Fruit fly (Drosophila melanogaster) whole organism, embryonic: ENCODE results near the gene CG13461.
A peak's percentile ranks its signal among the peaks of the same experiment; 100 is the strongest.

Source experiments
- Blimp-1 ChIP-seq: fragments of 200-800 bp; sonication (Bioruptor generic); optimal IDR thresholded peaks from 3 replicates; lab custom pipeline; 2018; ENCODE audit warnings: missing biosample characterization, missing genetic modification characterization, mild to moderate bottlenecking, moderate library complexity, missing genetic modification reagents
- CG10979 ChIP-seq: fragments of 200-800 bp; sonication (Bioruptor generic); optimal IDR thresholded peaks from 2 replicates; lab custom pipeline; 2018; ENCODE audit warnings: missing biosample characterization, mild to moderate bottlenecking, missing genetic modification characterization, moderate library complexity
- CG11504 ChIP-seq: fragments of 200-800 bp; sonication (Bioruptor generic); optimal IDR thresholded peaks from 3 replicates; lab custom pipeline; 2019; ENCODE audit warnings: missing biosample characterization, mild to moderate bottlenecking, missing genetic modification characterization, moderate library complexity
- CG11696 ChIP-seq: fragments of 200-800 bp; sonication (Bioruptor generic); IDR thresholded peaks from 2 replicates; pipeline ENCODE4 v1.3.6; 2022; ENCODE audit warnings: missing biosample characterization, missing genetic modification characterization
- CG12391 ChIP-seq: fragments of 200-800 bp; sonication (Bioruptor generic); optimal IDR thresholded peaks from 3 replicates; lab custom pipeline; 2018; ENCODE audit warnings: missing biosample characterization, mild to moderate bottlenecking, missing genetic modification characterization, moderate library complexity
- CG13424 ChIP-seq: fragments of 200-800 bp; sonication (Bioruptor generic); optimal IDR thresholded peaks from 2 replicates; lab custom pipeline; 2019; ENCODE audit warnings: missing biosample characterization, mild to moderate bottlenecking, missing genetic modification characterization, moderate library complexity
- CG17359 ChIP-seq: fragments of 200-800 bp; sonication (Bioruptor generic); optimal IDR thresholded peaks from 3 replicates; lab custom pipeline; 2018; ENCODE audit warnings: missing biosample characterization, mild to moderate bottlenecking, missing genetic modification characterization, moderate library complexity
- CG17361 ChIP-seq: fragments of 200-800 bp; sonication (Bioruptor generic); IDR thresholded peaks from 3 replicates; pipeline ENCODE4 v1.3.6; 2022; ENCODE audit warnings: missing biosample characterization, missing genetic modification characterization
- CG2129 ChIP-seq: fragments of 200-800 bp; sonication (Bioruptor generic); IDR thresholded peaks from 2 replicates; pipeline ENCODE4 v1.3.6; 2022; ENCODE audit warnings: missing biosample characterization, missing genetic modification characterization; ENCODE audit not compliant: partially characterized antibody
- CG2712 ChIP-seq: fragments of 200-800 bp; optimal IDR thresholded peaks from 3 replicates; lab custom pipeline; 2019; ENCODE audit warnings: missing biosample characterization, mild to moderate bottlenecking, missing genetic modification characterization, moderate library complexity
- CG32772 ChIP-seq: fragments of 200-800 bp; sonication (Bioruptor generic); IDR thresholded peaks from 2 replicates; pipeline ENCODE4 v1.3.6; 2022; ENCODE audit warnings: missing biosample characterization, missing genetic modification characterization
- CG7357 ChIP-seq: fragments of 200-800 bp; sonication (Bioruptor generic); IDR thresholded peaks from 3 replicates; pipeline ENCODE4 v1.3.6; 2022; ENCODE audit warnings: missing biosample characterization, missing genetic modification characterization
- CG7839 ChIP-seq: fragments of 200-800 bp; sonication (Bioruptor generic); optimal IDR thresholded peaks from 3 replicates; lab custom pipeline; 2018; ENCODE audit warnings: missing biosample characterization, mild to moderate bottlenecking, missing genetic modification characterization, moderate library complexity
- CG7987 ChIP-seq: fragments of 200-800 bp; sonication (Bioruptor generic); optimal IDR thresholded peaks from 2 replicates; lab custom pipeline; 2018; ENCODE audit warnings: missing biosample characterization, mild to moderate bottlenecking, missing genetic modification characterization, moderate library complexity
- CG8388 ChIP-seq: fragments of 200-800 bp; sonication (Bioruptor generic); optimal IDR thresholded peaks from 2 replicates; lab custom pipeline; 2019; ENCODE audit warnings: missing biosample characterization, mild to moderate bottlenecking, missing genetic modification characterization, moderate library complexity
- Dbx ChIP-seq: fragments of 200-800 bp; sonication (Bioruptor generic); IDR thresholded peaks from 3 replicates; pipeline ENCODE4 v1.3.6; 2022; ENCODE audit warnings: missing biosample characterization, missing genetic modification characterization
- Drgx ChIP-seq: fragments of 200-800 bp; sonication (Bioruptor generic); IDR thresholded peaks from 2 replicates; pipeline ENCODE4 v1.3.6; 2022; ENCODE audit warnings: missing biosample characterization, missing genetic modification characterization
- Ets65A ChIP-seq: fragments of 200-800 bp; sonication (Bioruptor generic); peaks from one replicate; lab custom pipeline; 2016; ENCODE audit warnings: missing biosample characterization, missing genetic modification characterization
- Oli ChIP-seq: fragments of 200-800 bp; sonication (Bioruptor generic); optimal IDR thresholded peaks from 2 replicates; lab custom pipeline; 2018; ENCODE audit warnings: missing biosample characterization, mild to moderate bottlenecking, missing genetic modification characterization, moderate library complexity
- Pdp1 ChIP-seq, 2 experiments: fragments of 200-800 bp; sonication (Bioruptor generic); optimal IDR thresholded peaks; 3 replicates each; lab custom pipeline; 2016; ENCODE audit warnings: missing biosample characterization in 2 of 2, missing genetic modification characterization in 2 of 2, mild to moderate bottlenecking in 1 of 2, moderate library complexity in 1 of 2
- Sox102F ChIP-seq: fragments of 200-800 bp; sonication (Bioruptor generic); optimal IDR thresholded peaks from 2 replicates; lab custom pipeline; 2018; ENCODE audit warnings: missing biosample characterization, mild to moderate bottlenecking, missing genetic modification characterization, moderate library complexity
- Stat92E ChIP-seq, 3 experiments: fragments of >200 bp in 2 of 3; fragments of 200-800 bp in 1 of 3; sonication (Bioruptor generic) in 1 of 3; optimal IDR thresholded peaks; 2 replicates each; lab custom pipeline; 2017 to 2019; ENCODE audit warnings: missing biosample characterization in 3 of 3, missing genetic modification characterization in 3 of 3, mild to moderate bottlenecking in 1 of 3, moderate library complexity in 1 of 3
- bsh ChIP-seq, 2 experiments: fragments of 200-800 bp; sonication (Bioruptor generic); optimal IDR thresholded peaks; 2 replicates each; lab custom pipeline; 2017 to 2018; ENCODE audit warnings: mild to moderate bottlenecking in 2 of 2, missing biosample characterization in 2 of 2, missing genetic modification characterization in 2 of 2, moderate library complexity in 1 of 2
- chif ChIP-seq, 2 experiments: fragments of 200-800 bp; sonication (Bioruptor generic); optimal IDR thresholded peaks; 3 replicates each; lab custom pipeline; 2016; ENCODE audit warnings: missing biosample characterization in 2 of 2, missing genetic modification characterization in 2 of 2
- crp ChIP-seq, 2 experiments: fragments of 200-800 bp; sonication (Bioruptor generic); optimal IDR thresholded peaks; 2 replicates in 1 of 2; 3 replicates in 1 of 2; lab custom pipeline; 2017; ENCODE audit warnings: missing biosample characterization in 2 of 2, missing genetic modification characterization in 2 of 2, mild to moderate bottlenecking in 1 of 2, moderate library complexity in 1 of 2
- dmrt99B ChIP-seq: fragments of 200-800 bp; sonication (Bioruptor generic); optimal IDR thresholded peaks from 2 replicates; lab custom pipeline; 2018; ENCODE audit warnings: missing biosample characterization, mild to moderate bottlenecking, missing genetic modification characterization, moderate library complexity
- gce ChIP-seq: fragments of 200-800 bp; sonication (Bioruptor generic); IDR thresholded peaks from 3 replicates; pipeline ENCODE4 v1.3.6; 2022; ENCODE audit warnings: missing biosample characterization, missing genetic modification characterization
- gem ChIP-seq: fragments of 200-800 bp; sonication (Bioruptor generic); optimal IDR thresholded peaks from 2 replicates; lab custom pipeline; 2019; ENCODE audit warnings: missing biosample characterization, mild to moderate bottlenecking, missing genetic modification characterization, moderate library complexity
- grn ChIP-seq: fragments of 200-800 bp; sonication (Bioruptor generic); optimal IDR thresholded peaks from 3 replicates; lab custom pipeline; 2017; ENCODE audit warnings: missing biosample characterization, missing genetic modification characterization
- kni ChIP-seq: fragments of 200-800 bp; sonication (Bioruptor generic); optimal IDR thresholded peaks from 3 replicates; lab custom pipeline; 2017; ENCODE audit warnings: mild to moderate bottlenecking, missing biosample characterization, missing genetic modification reagents, missing genetic modification characterization
- lmd ChIP-seq: fragments of 200-800 bp; sonication (Bioruptor generic); IDR thresholded peaks from 2 replicates; pipeline ENCODE4 v1.3.6; 2022; ENCODE audit warnings: missing biosample characterization, missing genetic modification characterization
- mld ChIP-seq: fragments of 200-800 bp; sonication (Bioruptor generic); IDR thresholded peaks from 3 replicates; pipeline ENCODE4 v1.3.6; 2022; ENCODE audit warnings: missing biosample characterization, missing genetic modification characterization; ENCODE audit not compliant: partially characterized antibody
- nom ChIP-seq: fragments of 200-800 bp; sonication (Bioruptor generic); optimal IDR thresholded peaks from 2 replicates; lab custom pipeline; 2017; ENCODE audit warnings: missing biosample characterization, missing genetic modification characterization, mild to moderate bottlenecking, moderate library complexity, missing genetic modification reagents
- oc ChIP-seq: fragments of 200-800 bp; sonication (Bioruptor generic); optimal IDR thresholded peaks from 2 replicates; lab custom pipeline; 2018; ENCODE audit warnings: missing biosample characterization, mild to moderate bottlenecking, missing genetic modification characterization, moderate library complexity
- pan ChIP-seq, 4 experiments: fragments of >200 bp in 3 of 4; fragments of 200-800 bp in 1 of 4; sonication (Bioruptor generic) in 1 of 4; optimal IDR thresholded peaks in 3 of 4; IDR thresholded peaks in 1 of 4; 2 replicates each; pipeline versions ENCODE4 v1.3.6 to Lab custom; 2017 to 2022; ENCODE audit warnings: missing biosample characterization in 2 of 4, missing genetic modification characterization in 2 of 4, mixed read lengths in 1 of 4
- phol ChIP-seq: fragments of 200-800 bp; sonication (Bioruptor generic); optimal IDR thresholded peaks from 3 replicates; lab custom pipeline; 2018; ENCODE audit warnings: missing biosample characterization, mild to moderate bottlenecking, missing genetic modification characterization, moderate library complexity
- pita ChIP-seq: fragments of 200-800 bp; sonication (Bioruptor generic); optimal IDR thresholded peaks from 2 replicates; lab custom pipeline; 2017; ENCODE audit warnings: missing biosample characterization, mild to moderate bottlenecking, missing genetic modification characterization
- prd ChIP-seq, 3 experiments: fragments of >200 bp in 2 of 3; fragments of 200-800 bp in 1 of 3; sonication (Bioruptor generic) in 1 of 3; optimal IDR thresholded peaks in 2 of 3; IDR thresholded peaks in 1 of 3; 2 replicates in 2 of 3; 3 replicates in 1 of 3; pipeline versions ENCODE4 v1.3.6 to Lab custom; 2017 to 2022; ENCODE audit warnings: missing biosample characterization in 1 of 3, missing genetic modification characterization in 1 of 3
- sens ChIP-seq: fragments of 200-800 bp; sonication (Bioruptor generic); peaks from one replicate; lab custom pipeline; 2016; ENCODE audit warnings: missing biosample characterization, missing genetic modification characterization
- sob ChIP-seq: fragments of 200-800 bp; sonication (Bioruptor generic); IDR thresholded peaks from 2 replicates; pipeline ENCODE4 v1.3.6; 2022; ENCODE audit warnings: missing biosample characterization, missing genetic modification characterization
- ttk ChIP-seq: fragments of 200-800 bp; sonication (Bioruptor generic); IDR thresholded peaks from 2 replicates; pipeline ENCODE4 v2.1.2; 2022; ENCODE audit warnings: missing biosample characterization, missing genetic modification characterization
- unpg ChIP-seq: fragments of 200-800 bp; sonication (Bioruptor generic); optimal IDR thresholded peaks from 3 replicates; lab custom pipeline; 2018; ENCODE audit warnings: missing biosample characterization, mild to moderate bottlenecking, missing genetic modification characterization, moderate library complexity
- z ChIP-seq: fragments of 200-800 bp; sonication (Bioruptor generic); IDR thresholded peaks from 3 replicates; pipeline ENCODE4 v1.3.6; 2022; ENCODE audit warnings: missing biosample characterization, missing genetic modification characterization

CG13461 gene

dm6 chr3L:15009681-15010080 is 42.6 kb downstream of the CG13461 start (continued):
- TF ChIP-seq Dbx (GFP tag; lab: Robert Waterston, UW) (no peak), Blimp-1 (peak; percentile 26), dmrt99B (tag; lab: Kevin White, UChicago) (peak; percentile 19), lmd (peak; percentile 12; the same call in 1 of the 2 replicates), CG12391 (tag; lab: Kevin White, UChicago) (peak; percentile 6), Drgx (peak; percentile 57; the same call in 1 of the 2 replicates), Oli (peak; percentile 12), CG7839 (tag; lab: Kevin White, UChicago) (peak; percentile 4), mld (GFP tag; lab: Robert Waterston, UW) (no peak), CG2712 (tag; lab: Kevin White, UChicago) (peak; percentile 11), CG13424 (tag; lab: Kevin White, UChicago) (peak; percentile 11), crp (GFP tag; optimal IDR thresholded peaks at IDR 0.05; lab: Kevin White, UChicago) (no peak), pita (GFP tag; lab: Kevin White, UChicago) (no peak), CG17359 (peak; percentile 26), chif (GFP tag; optimal IDR thresholded peaks at IDR 0.05; lab: Kevin White, UChicago) (no peak), CG8388 (GFP tag; lab: Kevin White, UChicago) (peak; percentile 12), CG32772 (GFP tag; lab: Robert Waterston, UW) (peak; percentile 9; the same call in 1 of the 2 replicates), CG7987 (GFP tag; lab: Kevin White, UChicago) (no peak), CG11504 (peak; percentile 38), bsh (GFP tag; optimal IDR thresholded peaks at IDR 0.05; lab: Kevin White, UChicago) (peak in 1 of 2 experiments; percentile 0), sob (0 out of 2 replicates have a peak, but pooled peaks have one; percentile 18)

DNA sequence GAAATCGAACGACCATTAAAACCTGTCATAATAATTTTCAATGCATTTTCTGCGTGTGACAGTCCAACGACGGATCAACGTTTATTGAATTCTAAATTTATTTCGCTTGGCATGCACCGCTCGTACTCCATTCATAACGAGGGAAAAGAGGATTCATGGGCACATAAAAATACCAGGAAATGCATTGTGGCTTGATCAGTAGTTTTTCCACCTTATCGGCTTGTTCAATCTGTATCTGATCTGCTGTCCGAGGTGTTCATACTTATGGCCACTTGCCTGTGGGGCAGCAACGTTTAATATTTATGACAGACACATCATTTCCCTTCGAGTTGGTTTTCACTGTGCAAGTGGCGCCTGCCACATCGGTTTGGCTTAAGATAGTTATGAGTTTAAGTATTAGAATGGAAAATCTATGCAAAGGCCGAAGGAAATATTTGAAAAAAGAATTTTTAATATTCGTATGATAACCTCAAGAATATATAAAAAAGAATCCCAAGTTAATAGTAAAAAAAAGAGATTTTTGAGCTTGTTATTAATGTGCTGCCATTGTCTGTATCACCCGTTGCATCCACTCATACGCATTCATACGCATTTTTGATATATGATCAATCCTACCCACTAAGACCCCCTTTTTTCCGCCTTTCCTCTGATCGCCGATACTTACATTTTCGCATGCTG is 44.9 kb downstream of the CG13461 start:
- TF ChIP-seq CG2129 (no peak), kni (GFP tag; lab: Kevin White, UChicago) (peak; percentile 73), Stat92E (GFP tag; optimal IDR thresholded peaks at IDR 0.05; lab: Kevin White, UChicago) (peak in 1 of 3 experiments; percentile 81), grn (GFP tag; lab: Kevin White, UChicago) (peak; percentile 71), CG11696 (GFP tag; lab: Robert Waterston, UW) (peak; percentile 57), sens (peak; percentile 73)

- 0 out of 2 replicates have a peak, but pooled peaks have one; percentile 17 for TF ChIP-seq lmd
- TF ChIP-seq oc (tag; lab: Kevin White, UChicago) = no peak
- TF ChIP-seq nom (GFP tag; lab: Kevin White, UChicago) = peak; percentile 26
- 0 out of 3 replicates have a peak, but pooled peaks have one; percentile 30 for TF ChIP-seq z (GFP tag; lab: Robert Waterston, UW)
- TF ChIP-seq prd (optimal IDR thresholded peaks at IDR 0.05; lab: Kevin White, UChicago) = no peak
- TF ChIP-seq prd (GFP tag; IDR thresholded peaks at IDR 0.05; lab: Robert Waterston, UW) = peak; percentile 30; the same call in 2 of the 3 replicates
- TF ChIP-seq phol (tag; lab: Kevin White, UChicago) = peak; percentile 15
- TF ChIP-seq CG8388 (GFP tag; lab: Kevin White, UChicago) = peak; percentile 49
- no peak for TF ChIP-seq pan (optimal IDR thresholded peaks at IDR 0.05; lab: Kevin White, UChicago)
- peak in 1 of 2 experiments; percentile 59 for TF ChIP-seq pan (GFP tag; optimal IDR thresholded peaks at IDR 0.05 in 1 of 2, IDR thresholded peaks at IDR 0.05 in 1 of 2)
- peak; percentile 92 for TF ChIP-seq Drgx
- TF ChIP-seq Pdp1 (GFP tag; optimal IDR thresholded peaks at IDR 0.05; lab: Kevin White, UChicago) = peak in 1 of 2 experiments; percentile 11
- TF ChIP-seq gem (tag; lab: Kevin White, UChicago) = peak; percentile 65
- peak; percentile 18 for TF ChIP-seq dmrt99B (tag; lab: Kevin White, UChicago)
- peak; percentile 25 for TF ChIP-seq CG10979
- 0 out of 3 replicates have a peak, but pooled peaks have one; percentile 30 for TF ChIP-seq CG17361
- TF ChIP-seq CG11504 = peak; percentile 35
- TF ChIP-seq CG2712 (tag; lab: Kevin White, UChicago) = peak; percentile 19
- TF ChIP-seq unpg (GFP tag; lab: Kevin White, UChicago) = peak; percentile 48
- TF ChIP-seq gce (GFP tag; lab: Robert Waterston, UW) = no peak
- peak; percentile 52; the same call in 1 of the 2 replicates for TF ChIP-seq ttk
- TF ChIP-seq Ets65A (GFP tag; lab: Kevin White, UChicago) = peak; percentile 68
- no peak for TF ChIP-seq CG7357 (GFP tag; lab: Robert Waterston, UW)
- peak; percentile 46 for TF ChIP-seq Sox102F
Measured at dm6 chr3L:15006825-15007224, 45.5 kb downstream of the CG13461 start.
